Fruit fly (Drosophila melanogaster): Measurements from ENCODE around the gene CG7080.
"Not testable (repeated sequence)": the region's sequence is repeated elsewhere in the genome, so short reads cannot be mapped to it uniquely, and the experiment has no call there.

CG7080 gene

DNA sequence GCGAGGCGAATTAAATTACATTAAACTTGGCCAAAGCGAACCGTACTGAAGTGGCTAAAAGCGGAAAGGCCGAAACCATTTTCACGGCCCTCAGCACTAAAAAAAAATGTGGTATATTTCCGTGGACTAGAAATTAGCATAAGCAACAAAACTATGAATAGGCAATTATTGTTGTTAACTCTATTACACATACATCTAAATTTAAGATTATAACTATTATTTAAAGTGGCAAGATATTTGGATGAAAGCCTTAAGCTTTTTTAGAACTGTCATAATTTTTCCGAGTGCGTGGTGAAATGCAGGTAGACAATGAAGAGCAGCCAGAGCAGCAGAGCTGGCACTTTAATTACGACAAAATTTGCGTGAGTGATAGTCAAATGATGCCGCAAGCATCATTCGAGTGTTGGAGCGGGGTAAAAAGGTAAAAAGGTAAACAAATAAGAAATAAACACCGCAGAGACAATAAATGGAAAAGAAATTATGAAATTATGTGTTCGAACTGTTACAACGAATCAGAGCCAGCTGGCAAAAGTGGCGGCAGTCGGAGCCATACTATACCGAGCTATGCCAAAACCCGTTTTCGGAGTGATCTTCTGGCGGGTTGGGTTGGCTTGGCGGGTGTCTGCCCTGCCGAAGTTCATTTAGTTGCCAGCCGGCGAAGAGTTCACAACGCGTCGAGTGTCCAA is at the start of gene CG7080:
Gene CG7080 (plus strand): TSS at position 636 of the 686 bp plus-strand sequence.
- no peak for TF ChIP-seq CG17801 (GFP tag; optimal IDR thresholded peaks at IDR 0.05; ENCODE audit: partially characterized antibody)

DNA sequence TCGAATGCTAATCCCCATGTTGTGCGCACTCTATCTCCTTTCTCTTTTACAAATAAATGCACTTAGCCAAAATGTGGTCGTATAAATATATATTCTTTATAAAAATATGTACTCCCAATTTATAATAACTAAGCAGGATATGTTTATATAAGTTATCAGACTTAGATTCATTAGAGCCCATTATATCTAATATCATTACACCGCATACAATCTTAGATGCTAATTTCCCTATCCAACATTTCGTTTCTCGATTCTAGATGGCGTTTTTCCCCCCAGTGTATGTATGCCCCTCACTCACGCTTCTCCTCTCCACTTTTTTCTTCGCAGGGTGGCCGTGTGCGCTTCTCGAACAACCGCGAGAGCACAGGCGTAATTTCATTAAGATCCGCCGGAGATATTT is 41.6 kb upstream of the CG7080 start:
- TF ChIP-seq CG17801 (GFP tag; optimal IDR thresholded peaks at IDR 0.05; ENCODE audit: partially characterized antibody): no peak

DNA sequence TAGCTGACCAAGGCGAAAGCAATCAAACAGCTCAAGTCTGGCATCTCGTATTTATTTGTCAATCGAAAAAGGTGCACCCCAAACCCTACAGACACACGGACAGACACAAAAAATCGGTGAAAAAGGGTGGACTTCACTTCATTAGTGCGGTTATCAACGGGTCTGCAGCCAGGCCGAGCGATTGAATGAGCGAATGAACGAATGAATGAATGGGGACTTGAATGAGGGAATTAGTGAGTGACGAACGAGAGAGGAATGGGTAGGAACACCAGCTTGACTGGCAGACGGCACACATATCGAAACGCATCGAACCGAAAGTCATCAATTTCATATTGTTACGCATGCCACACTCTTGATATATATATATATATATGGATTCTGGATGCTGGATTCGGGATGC is 40.8 kb upstream of the CG7080 start:
- no peak for TF ChIP-seq CG17801 (GFP tag; optimal IDR thresholded peaks at IDR 0.05; ENCODE audit: partially characterized antibody)

DNA sequence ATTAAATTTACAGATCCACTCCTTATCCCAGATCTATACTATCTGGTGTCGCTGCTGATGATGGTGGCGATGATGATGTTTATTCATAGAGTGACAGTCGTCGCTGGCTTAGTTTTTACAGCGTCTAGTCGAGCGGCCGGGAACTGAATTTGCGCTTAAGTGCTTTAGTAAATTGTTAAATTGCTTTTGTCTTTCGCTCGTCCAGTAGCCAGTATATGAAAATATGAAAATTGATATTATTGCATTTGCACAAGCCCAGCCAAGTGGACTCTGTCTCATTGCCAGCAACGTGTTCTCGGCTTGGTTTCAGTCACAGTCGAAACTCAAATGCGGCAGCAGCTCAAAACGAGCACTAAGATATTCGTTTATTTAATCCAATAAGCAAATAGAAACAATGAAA is 30.6 kb upstream of the CG7080 start, which contains the start of gene CG7084:
Gene CG7084 (plus strand): TSS at position 301 of the 400 bp plus-strand sequence.
- TF ChIP-seq CG17801 (GFP tag; optimal IDR thresholded peaks at IDR 0.05; ENCODE audit: partially characterized antibody): not testable (repeated sequence)

DNA sequence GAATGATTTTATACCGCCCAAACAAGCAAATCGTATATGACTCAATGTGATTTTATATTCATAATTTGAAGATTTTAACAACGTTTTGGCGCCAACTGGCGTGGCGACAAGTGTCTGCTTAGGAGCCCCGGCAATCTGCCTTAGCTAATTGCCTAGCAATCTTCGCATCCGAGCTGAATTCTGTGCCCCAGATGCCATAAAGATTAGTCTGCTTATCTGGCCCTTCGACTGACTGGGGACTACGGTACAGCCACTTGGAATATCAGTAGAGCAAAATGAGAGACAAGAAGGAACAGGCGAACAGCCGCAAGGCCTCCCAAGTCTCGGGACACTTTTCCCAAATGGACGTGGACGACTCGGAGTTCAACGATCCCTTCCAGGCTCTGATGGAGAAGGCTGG is 29.0 kb upstream of the CG7080 start:
- no peak for TF ChIP-seq CG17801 (GFP tag; optimal IDR thresholded peaks at IDR 0.05; ENCODE audit: partially characterized antibody)

DNA sequence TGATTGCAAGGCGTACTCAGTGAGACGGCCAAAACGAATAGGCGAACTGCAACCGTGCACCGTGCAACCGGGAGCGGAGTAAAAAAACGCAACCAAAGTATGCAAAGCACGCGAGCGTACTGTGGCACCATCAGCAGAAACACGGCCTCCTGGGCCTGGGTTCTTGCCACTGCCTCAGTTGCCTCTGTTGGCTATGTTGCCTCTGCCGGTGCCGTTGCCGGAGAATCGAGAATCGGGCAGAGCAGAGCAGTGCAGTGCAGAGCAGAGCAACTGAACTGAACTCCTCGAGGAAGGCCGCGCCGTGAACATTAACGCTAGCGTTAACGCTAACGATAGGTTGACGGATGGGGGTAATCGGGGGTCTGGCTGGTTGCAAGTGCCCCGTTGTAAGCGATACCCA is 5.1 kb upstream of the CG7080 start, which contains the start of gene CG34377:
Gene CG34377 (minus strand): TSS at position 101 of the 400 bp plus-strand sequence.
- no peak for TF ChIP-seq CG17801 (GFP tag; optimal IDR thresholded peaks at IDR 0.05; ENCODE audit: partially characterized antibody)

- no peak for TF ChIP-seq CG17801 (GFP tag; optimal IDR thresholded peaks at IDR 0.05; ENCODE audit: partially characterized antibody)
These were observed 4.4 kb upstream of the CG7080 start for dm6 chr3R:22324736-22325135.

DNA sequence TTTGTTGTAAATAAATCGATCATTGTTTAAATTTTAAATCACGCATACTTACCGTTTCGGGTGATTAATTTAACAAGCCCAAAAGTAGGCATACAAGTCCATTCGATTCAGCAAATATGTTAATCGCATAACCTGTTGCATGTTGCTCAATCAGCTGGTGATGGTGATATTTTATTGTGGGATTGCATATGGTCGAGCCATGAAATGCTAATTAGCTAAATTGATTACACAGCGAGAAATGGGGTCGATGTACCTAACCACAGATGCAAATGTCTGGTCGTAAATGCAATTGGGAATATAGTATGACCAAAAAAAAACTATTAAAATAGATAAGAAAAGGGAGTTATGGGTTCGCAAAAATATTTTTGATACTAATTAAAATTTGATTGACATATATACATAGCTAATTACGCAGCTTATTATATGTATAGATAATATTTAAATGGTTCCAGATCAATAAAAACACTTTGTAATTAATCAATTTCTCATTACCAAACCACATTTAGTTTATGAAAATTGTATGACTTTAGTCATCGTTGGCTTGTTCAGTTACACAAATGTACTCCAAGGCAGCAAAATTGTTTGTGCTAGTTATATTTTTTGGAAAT is 1.5 kb downstream of the CG7080 start, which contains the start of gene CG33721:
Gene CG33721 (plus strand): TSS at position 558 of the 608 bp plus-strand sequence.
- no peak for TF ChIP-seq CG17801 (GFP tag; optimal IDR thresholded peaks at IDR 0.05; ENCODE audit: partially characterized antibody)

DNA sequence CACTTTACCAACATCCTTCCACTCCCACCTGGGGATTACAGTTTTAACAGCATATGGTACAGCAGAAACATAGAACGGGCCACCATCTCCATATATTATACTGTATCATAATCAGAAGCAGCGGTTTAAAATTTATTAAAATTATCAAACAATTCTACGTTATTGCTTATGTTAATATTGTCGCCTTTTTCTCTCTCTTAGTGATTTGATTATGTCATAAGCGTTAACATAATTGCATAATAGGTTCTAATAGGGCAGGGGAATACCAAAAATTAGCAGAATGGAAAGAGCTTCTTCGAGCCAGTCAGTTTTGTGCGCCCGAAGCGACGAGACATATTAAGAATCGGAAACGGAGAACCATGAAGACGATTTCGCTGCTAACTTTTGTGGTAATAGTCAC is 2.6 kb downstream of the CG7080 start, which contains the start of gene CG13862:
Gene CG13862 (plus strand): TSS at position 301 of the 400 bp plus-strand sequence.
- TF ChIP-seq CG17801 (GFP tag; optimal IDR thresholded peaks at IDR 0.05; ENCODE audit: partially characterized antibody): no peak

- TF ChIP-seq CG17801 (GFP tag; optimal IDR thresholded peaks at IDR 0.05; ENCODE audit: partially characterized antibody): no peak
These were observed 5.0 kb downstream of the CG7080 start, which contains the start of gene CG5391 for dm6 chr3R:22334050-22334449. TSS of gene CG5391 (minus strand) at chr3R:22334150.

DNA sequence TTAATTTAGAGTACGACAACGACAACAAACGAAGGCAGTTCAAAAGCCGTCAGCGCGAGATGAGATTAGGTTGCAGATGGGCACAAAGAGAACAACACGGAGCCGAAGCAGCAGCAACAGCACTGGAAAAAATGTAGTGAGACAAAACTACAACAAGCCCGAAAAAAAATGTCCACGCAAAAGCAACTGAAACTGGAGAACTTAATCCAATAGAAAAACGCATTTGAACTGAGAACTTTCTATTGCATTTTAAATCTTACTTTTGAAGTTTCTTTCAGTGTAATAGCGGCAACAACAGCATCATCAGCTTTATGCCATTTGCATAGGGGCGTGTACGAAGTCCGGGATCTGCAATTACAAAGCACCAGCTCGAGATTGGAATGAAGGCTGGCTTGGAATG is 10.4 kb downstream of the CG7080 start:
- TF ChIP-seq CG17801 (GFP tag; optimal IDR thresholded peaks at IDR 0.05; ENCODE audit: partially characterized antibody): no peak

- TF ChIP-seq CG17801 (GFP tag; optimal IDR thresholded peaks at IDR 0.05; ENCODE audit: partially characterized antibody): no peak
These were observed 11.1 kb downstream of the CG7080 start, which contains the start of gene CG5388 for dm6 chr3R:22340207-22340606. TSS of gene CG5388 (minus strand) at chr3R:22340307.

dm6 chr3R:22341652-22342051 is 12.6 kb downstream of the CG7080 start:
- TF ChIP-seq CG17801 (GFP tag; optimal IDR thresholded peaks at IDR 0.05; ENCODE audit: partially characterized antibody): no peak

DNA sequence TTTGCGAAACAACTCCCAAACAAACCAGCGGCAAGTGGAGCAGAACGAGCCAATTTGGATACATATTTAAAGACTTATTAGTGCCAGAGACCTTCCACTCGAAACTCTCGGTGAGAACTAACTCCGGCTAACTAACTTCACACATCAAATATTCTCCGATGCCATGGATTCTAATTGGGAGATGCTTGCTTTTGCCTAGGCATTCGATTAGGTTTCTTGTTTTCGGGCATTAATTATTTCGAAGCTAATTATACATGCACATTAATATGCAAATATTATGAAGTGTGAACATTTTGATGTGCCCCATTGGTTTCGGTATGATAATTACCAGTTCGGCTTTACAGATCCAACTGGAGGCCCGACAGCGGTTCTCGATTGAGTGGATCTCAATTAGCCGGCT is 13.1 kb downstream of the CG7080 start, which contains the start of gene CG5386:
Gene CG5386 (minus strand): TSS at position 101 of the 400 bp plus-strand sequence.
- no peak for TF ChIP-seq CG17801 (GFP tag; optimal IDR thresholded peaks at IDR 0.05; ENCODE audit: partially characterized antibody)

- TF ChIP-seq CG17801 (GFP tag; optimal IDR thresholded peaks at IDR 0.05; ENCODE audit: partially characterized antibody): no peak
These were observed 13.6 kb downstream of the CG7080 start for dm6 chr3R:22342708-22343107.

dm6 chr3R:22351396-22351795 is 22.3 kb downstream of the CG7080 start, which contains the start of gene rdhB:
TSS of gene rdhB (plus strand) at chr3R:22351696.
- no peak for TF ChIP-seq CG17801 (GFP tag; optimal IDR thresholded peaks at IDR 0.05; ENCODE audit: partially characterized antibody)

All from ovary, adult (tissue).